Fruit fly (Drosophila melanogaster): ENCODE data around the gene CG12056.

Gene CG12056

dm6 chrX:9226837-9227236, 34.4 kb downstream of the CG12056 start, which contains the start of gene Gr8a:
Gr8a (plus strand) TSS chrX:9227137.
- no peak for TF ChIP-seq noc (tag; optimal IDR thresholded peaks at IDR 0.05)

- no peak for TF ChIP-seq noc (tag; optimal IDR thresholded peaks at IDR 0.05)
Measured at dm6 chrX:9232199-9232598, 39.7 kb downstream of the CG12056 start, which contains the start of gene CG12121. CG12121 (minus strand) TSS chrX:9232378.

dm6 chrX:9236485-9236884, 44.0 kb downstream of the CG12056 start, which contains the start of gene Ir8a:
Ir8a (minus strand) TSS chrX:9236585.
- TF ChIP-seq noc (tag; optimal IDR thresholded peaks at IDR 0.05), result no peak

Measured in whole organism, larva.